Worm (Caenorhabditis elegans) whole organism, early embryonic: ENCODE data around the gene F57A8.1.
"Not testable (repeated sequence)": the region's sequence is repeated elsewhere in the genome, so short reads cannot be mapped to it uniquely, and the experiment has no call there.

Experiments
- B0310.2 ChIP-seq: sonication (generic microtip); optimal IDR thresholded peaks from 2 replicates; lab custom pipeline; 2016; ENCODE audit warnings: mild to moderate bottlenecking, missing genetic modification characterization, missing compliant biosample characterization
- F13C5.2 ChIP-seq: sonication (generic microtip); optimal IDR thresholded peaks from 2 replicates; lab custom pipeline; 2017; ENCODE audit warnings: mild to moderate bottlenecking, missing genetic modification characterization, inconsistent platforms, missing compliant biosample characterization
- aly-1 ChIP-seq: sonication (generic microtip); optimal IDR thresholded peaks from 2 replicates; lab custom pipeline; 2016; ENCODE audit warnings: missing genetic modification characterization, missing compliant biosample characterization
- ama-1 ChIP-seq: fragments of 150-350 bp; optimal IDR thresholded peaks from 2 replicates; lab custom pipeline; 2014
- ceh-13 ChIP-seq: fragments of 200-800 bp; sonication (Bioruptor generic); optimal IDR thresholded peaks from 2 replicates; lab custom pipeline; 2018; ENCODE audit warnings: mild to moderate bottlenecking, missing genetic modification characterization, missing compliant biosample characterization
- ceh-36 ChIP-seq: sonication (generic microtip); optimal IDR thresholded peaks from 2 replicates; lab custom pipeline; 2016; ENCODE audit warnings: missing genetic modification characterization, inconsistent platforms, missing compliant biosample characterization
- ets-7 ChIP-seq: sonication (generic microtip); optimal IDR thresholded peaks from 2 replicates; lab custom pipeline; 2016; ENCODE audit warnings: missing genotype, missing genetic modification characterization, missing compliant biosample characterization
- flt-1 ChIP-seq: fragments of 200-800 bp; sonication (Bioruptor generic); IDR thresholded peaks from 2 replicates; pipeline ENCODE4 v1.3.6; 2022; ENCODE audit warnings: missing genetic modification characterization, missing compliant biosample characterization
- hmbx-1 ChIP-seq: sonication (generic microtip); optimal IDR thresholded peaks from 2 replicates; lab custom pipeline; 2016; ENCODE audit warnings: mild to moderate bottlenecking, missing genetic modification characterization, missing compliant biosample characterization
- hmg-4 ChIP-seq: fragments of 200-800 bp; sonication (Bioruptor generic); optimal IDR thresholded peaks from 2 replicates; lab custom pipeline; 2018; ENCODE audit warnings: mild to moderate bottlenecking, missing genetic modification characterization, missing compliant biosample characterization
- hnd-1 ChIP-seq: sonication (generic microtip); optimal IDR thresholded peaks from 2 replicates; lab custom pipeline; 2016; ENCODE audit warnings: missing genetic modification characterization, missing compliant biosample characterization
- pes-1 ChIP-seq: fragments of 200-800 bp; sonication (Bioruptor generic); IDR thresholded peaks from 2 replicates; pipeline ENCODE4 v1.3.6; 2022; ENCODE audit warnings: missing genetic modification reagents, missing genetic modification characterization, missing compliant biosample characterization
- scrt-1 ChIP-seq: fragments of 200-800 bp; sonication (Bioruptor generic); IDR thresholded peaks from 2 replicates; pipeline ENCODE4 v1.3.6; 2022; ENCODE audit warnings: missing genetic modification characterization, missing compliant biosample characterization
- sea-1 ChIP-seq: fragments of 200-800 bp; sonication (Bioruptor generic); conservative IDR thresholded peaks from 2 replicates; pipeline ENCODE4 v1.3.6; 2022; ENCODE audit warnings: missing genetic modification characterization, missing compliant biosample characterization
- tbx-11 ChIP-seq: fragments of 200-800 bp; sonication (Bioruptor generic); IDR thresholded peaks from 2 replicates; pipeline ENCODE4 v1.3.6; 2022; ENCODE audit warnings: missing genetic modification characterization, missing compliant biosample characterization
- tbx-37 ChIP-seq: fragments of 200-800 bp; sonication (Bioruptor generic); conservative IDR thresholded peaks from 2 replicates; pipeline ENCODE4 v1.3.6; 2022; ENCODE audit warnings: missing genetic modification reagents, missing genetic modification characterization, missing compliant biosample characterization
- tra-4 ChIP-seq: sonication (generic microtip); optimal IDR thresholded peaks from 2 replicates; lab custom pipeline; 2017; ENCODE audit warnings: missing genetic modification characterization, missing compliant biosample characterization

Gene F57A8.1

DNA sequence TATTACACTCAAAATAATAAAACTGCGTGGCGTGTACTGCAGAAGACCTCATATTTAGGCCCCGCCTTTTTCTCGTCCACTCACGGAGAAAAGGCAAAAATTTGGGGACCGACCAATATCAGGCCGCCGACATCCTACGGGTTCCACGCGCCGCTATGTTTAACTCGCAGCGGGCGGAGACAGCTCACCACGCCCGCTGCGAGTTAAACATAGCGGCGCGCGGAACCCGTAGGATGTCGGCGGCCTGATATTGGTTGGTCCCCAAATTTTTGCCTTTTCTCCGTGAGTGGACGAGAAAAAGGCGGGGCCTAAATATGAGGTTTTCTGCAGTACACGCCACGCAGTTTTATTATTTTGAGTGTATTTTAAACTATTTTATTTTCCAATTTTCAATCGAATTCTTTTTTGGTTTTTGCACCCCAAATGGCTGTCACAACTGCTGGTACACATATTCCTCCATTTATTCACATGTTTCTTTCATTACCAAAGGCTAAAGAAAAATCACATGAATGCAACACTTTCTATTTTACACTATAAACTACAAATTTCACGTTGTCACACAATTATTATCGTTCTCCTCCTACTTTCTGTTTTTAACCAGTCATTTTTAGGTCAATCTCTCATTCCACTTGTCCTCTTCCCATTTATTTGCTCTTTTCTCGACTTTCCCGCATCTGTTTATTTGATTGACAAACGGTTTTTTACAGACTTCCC is 32.9 kb upstream of the F57A8.1 start, which contains the start of gene uda-1:
Gene uda-1 (plus strand): TSS at position 708 of the 714 bp plus-strand sequence.
- not testable (repeated sequence) for TF ChIP-seq tra-4 (tag; lab: Kevin White, UChicago); ama-1 (lab: Kevin White, UChicago); hnd-1 (tag; lab: Kevin White, UChicago)

DNA sequence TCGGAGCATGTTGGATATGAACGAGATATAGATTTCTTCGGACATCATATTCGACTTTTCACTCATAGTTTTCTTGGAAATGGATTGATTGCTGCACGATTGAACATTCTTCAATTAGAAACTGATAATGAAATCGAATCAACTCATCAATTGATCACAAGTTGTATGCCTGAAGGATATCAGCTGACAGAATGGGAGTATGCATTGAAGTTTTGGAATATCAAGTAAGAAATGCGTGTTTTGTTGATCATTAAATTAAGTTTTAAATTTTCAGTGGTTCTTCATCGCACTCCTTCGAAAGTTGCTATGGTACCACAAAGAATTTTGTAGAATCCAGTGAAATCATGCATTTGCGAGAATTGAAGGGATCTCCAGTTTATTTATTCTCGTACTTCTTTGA is 30.8 kb upstream of the F57A8.1 start:
- TF ChIP-seq hmg-4 (GFP tag; lab: Kevin White, UChicago) (no peak), aly-1 (tag; lab: Kevin White, UChicago) (no peak), B0310.2 (tag; lab: Kevin White, UChicago) (no peak), scrt-1 (GFP tag; lab: Robert Waterston, UW) (no peak), ets-7 (tag; lab: Kevin White, UChicago) (no peak), tbx-37 (GFP tag; lab: Robert Waterston, UW) (no peak), ceh-13 (GFP tag; lab: Kevin White, UChicago) (no peak), pes-1 (GFP tag; lab: Robert Waterston, UW) (no peak), sea-1 (no peak), flt-1 (no peak)

DNA sequence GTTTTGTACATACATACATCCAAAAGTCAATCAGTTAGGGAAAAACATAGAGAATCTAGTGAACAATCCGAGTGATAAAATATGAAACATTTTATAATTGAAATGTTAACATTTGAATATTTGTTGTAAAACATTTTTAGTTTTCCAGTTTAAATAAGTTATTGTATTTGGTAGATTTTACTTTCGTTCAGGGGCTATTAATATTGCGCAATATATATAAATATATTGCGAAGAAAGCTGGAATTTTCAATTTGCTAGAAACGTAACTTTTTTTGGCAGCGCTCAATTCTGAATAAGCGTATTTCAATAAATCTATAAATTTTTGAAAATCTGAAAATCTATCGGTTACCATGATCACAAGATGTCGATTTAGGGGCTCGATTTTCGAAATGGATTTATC is 29.7 kb upstream of the F57A8.1 start:
- no peak for TF ChIP-seq hnd-1 (tag; lab: Kevin White, UChicago)
- no peak for TF ChIP-seq hmg-4 (GFP tag; lab: Kevin White, UChicago)
- no peak for TF ChIP-seq tra-4 (tag; lab: Kevin White, UChicago)
- TF ChIP-seq ets-7 (tag; lab: Kevin White, UChicago) = no peak
- no peak for TF ChIP-seq flt-1
- TF ChIP-seq ceh-36 (tag; lab: Kevin White, UChicago) = no peak
- TF ChIP-seq pes-1 (GFP tag; lab: Robert Waterston, UW) = no peak
- TF ChIP-seq scrt-1 (GFP tag; lab: Robert Waterston, UW) = no peak
- TF ChIP-seq tbx-37 (GFP tag; lab: Robert Waterston, UW) = no peak
- TF ChIP-seq B0310.2 (tag; lab: Kevin White, UChicago) = no peak
- no peak for TF ChIP-seq hmbx-1 (tag; lab: Kevin White, UChicago)
- no peak for TF ChIP-seq F13C5.2
- TF ChIP-seq ceh-13 (GFP tag; lab: Kevin White, UChicago) = no peak
- TF ChIP-seq aly-1 (tag; lab: Kevin White, UChicago) = no peak
- no peak for TF ChIP-seq ama-1 (lab: Kevin White, UChicago)
- no peak for TF ChIP-seq sea-1
- TF ChIP-seq tbx-11 = no peak

DNA sequence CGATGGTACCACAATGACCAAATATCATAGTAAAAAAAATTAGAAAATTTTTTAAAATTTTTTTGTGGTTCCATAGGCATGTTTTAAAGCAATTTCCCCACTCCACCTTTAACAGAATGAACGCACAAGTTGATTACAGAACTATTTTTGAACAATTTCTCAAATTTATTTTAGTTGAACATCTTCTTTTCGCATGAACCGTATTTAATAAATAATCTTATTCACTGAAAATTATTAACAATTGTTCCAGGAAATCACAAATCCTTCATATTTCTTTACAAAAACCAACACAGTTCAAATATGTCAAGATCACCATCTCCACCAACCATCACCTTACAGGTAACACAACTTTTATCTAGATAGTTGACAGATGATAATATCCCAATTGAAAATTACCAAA is 25.5 kb upstream of the F57A8.1 start, which contains the start of gene lea-1:
Gene lea-1 (plus strand): TSS at position 301 of the 400 bp plus-strand sequence.
- no peak for TF ChIP-seq ceh-13 (GFP tag; lab: Kevin White, UChicago)
- no peak for TF ChIP-seq F13C5.2
- no peak for TF ChIP-seq hnd-1 (tag; lab: Kevin White, UChicago)

DNA sequence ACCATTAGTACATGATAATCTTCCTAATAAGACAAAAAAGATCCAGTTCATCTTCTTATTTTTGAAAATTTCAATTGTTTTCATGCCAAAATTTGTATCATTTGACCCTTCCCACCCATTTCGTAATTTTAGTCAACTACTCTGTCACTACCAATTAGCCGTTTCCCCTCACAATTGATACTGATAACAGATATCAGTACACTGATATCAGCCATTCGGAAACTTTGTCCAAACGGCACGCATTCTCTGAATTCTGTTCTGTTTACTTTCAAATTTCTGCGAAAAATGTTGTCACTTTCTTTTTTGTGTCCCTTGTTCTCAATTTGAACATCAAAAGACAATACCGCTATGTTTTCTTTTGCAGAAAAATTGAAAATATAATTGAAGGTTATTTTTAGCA is 24.5 kb upstream of the F57A8.1 start:
- no peak for TF ChIP-seq tra-4 (tag; lab: Kevin White, UChicago)
- TF ChIP-seq F13C5.2 = no peak
- TF ChIP-seq tbx-11 = no peak
- TF ChIP-seq hmg-4 (GFP tag; lab: Kevin White, UChicago) = no peak
- no peak for TF ChIP-seq scrt-1 (GFP tag; lab: Robert Waterston, UW)
- TF ChIP-seq pes-1 (GFP tag; lab: Robert Waterston, UW) = no peak
- no peak for TF ChIP-seq sea-1
- no peak for TF ChIP-seq ceh-36 (tag; lab: Kevin White, UChicago)
- TF ChIP-seq ets-7 (tag; lab: Kevin White, UChicago) = no peak
- TF ChIP-seq hmbx-1 (tag; lab: Kevin White, UChicago) = no peak
- no peak for TF ChIP-seq B0310.2 (tag; lab: Kevin White, UChicago)
- no peak for TF ChIP-seq ceh-13 (GFP tag; lab: Kevin White, UChicago)
- TF ChIP-seq flt-1 = no peak
- TF ChIP-seq aly-1 (tag; lab: Kevin White, UChicago) = no peak

DNA sequence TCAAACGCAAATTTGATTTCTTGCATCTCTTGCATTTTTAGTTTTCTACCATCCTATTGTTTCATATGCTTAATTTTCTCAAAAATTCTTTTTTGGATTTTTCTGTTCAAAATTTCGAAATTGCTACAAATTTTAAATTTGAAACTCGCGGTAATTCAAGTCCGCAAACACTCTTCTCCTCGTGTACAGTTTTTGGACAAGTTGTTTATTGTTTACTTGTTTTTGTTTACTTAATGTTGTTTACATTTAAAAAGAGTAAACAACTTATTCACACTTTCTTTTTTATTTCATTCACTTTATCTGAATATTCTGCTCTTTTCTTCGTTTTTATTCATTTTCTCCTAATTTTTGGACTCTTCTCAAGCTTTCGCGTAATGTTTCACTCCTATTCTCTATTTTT is 18.8 kb upstream of the F57A8.1 start:
- no peak for TF ChIP-seq sea-1
- no peak for TF ChIP-seq ceh-13 (GFP tag; lab: Kevin White, UChicago)
- no peak for TF ChIP-seq hmbx-1 (tag; lab: Kevin White, UChicago)
- no peak for TF ChIP-seq pes-1 (GFP tag; lab: Robert Waterston, UW)
- TF ChIP-seq ceh-36 (tag; lab: Kevin White, UChicago) = no peak
- TF ChIP-seq aly-1 (tag; lab: Kevin White, UChicago) = no peak
- TF ChIP-seq tbx-11 = no peak
- no peak for TF ChIP-seq hnd-1 (tag; lab: Kevin White, UChicago)
- TF ChIP-seq B0310.2 (tag; lab: Kevin White, UChicago) = no peak
- TF ChIP-seq F13C5.2 = no peak
- TF ChIP-seq hmg-4 (GFP tag; lab: Kevin White, UChicago) = no peak
- no peak for TF ChIP-seq ama-1 (lab: Kevin White, UChicago)
- TF ChIP-seq flt-1 = no peak
- TF ChIP-seq tra-4 (tag; lab: Kevin White, UChicago) = no peak
- no peak for TF ChIP-seq tbx-37 (GFP tag; lab: Robert Waterston, UW)
- no peak for TF ChIP-seq ets-7 (tag; lab: Kevin White, UChicago)
- no peak for TF ChIP-seq scrt-1 (GFP tag; lab: Robert Waterston, UW)

DNA sequence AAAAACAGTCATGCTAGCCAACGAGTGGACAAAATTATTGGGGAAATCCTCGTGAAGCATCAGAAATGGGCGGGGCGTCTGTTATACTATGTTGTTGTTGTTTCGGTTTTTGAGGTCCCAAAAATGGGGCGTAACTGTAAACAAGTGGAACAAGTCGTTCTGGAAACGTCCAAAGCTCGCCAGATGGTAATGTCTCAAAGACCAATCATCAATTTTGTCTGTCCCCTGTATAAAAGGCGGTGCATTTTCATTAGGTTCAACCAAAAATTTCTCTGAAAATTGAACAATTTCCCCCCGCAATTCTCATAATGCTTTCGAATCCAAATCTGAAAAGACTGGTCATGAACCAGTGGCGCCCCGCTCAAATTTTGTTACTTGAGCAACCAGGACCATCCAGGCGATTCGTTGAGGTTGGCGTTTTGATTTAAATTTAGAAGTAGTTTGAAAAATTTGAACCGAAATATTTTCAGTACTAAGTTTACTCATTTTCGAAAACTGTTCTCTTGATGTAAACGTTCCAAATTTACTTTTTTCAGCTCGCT is 18.0 kb upstream of the F57A8.1 start:
- TF ChIP-seq tbx-37 (GFP tag; lab: Robert Waterston, UW) (no peak), ets-7 (tag; lab: Kevin White, UChicago) (no peak), hmg-4 (GFP tag; lab: Kevin White, UChicago) (no peak), ceh-13 (GFP tag; lab: Kevin White, UChicago) (no peak), ceh-36 (tag; lab: Kevin White, UChicago) (no peak), hnd-1 (tag; lab: Kevin White, UChicago) (no peak)
